Fruit fly (Drosophila melanogaster) whole organism, embryonic: ENCODE results near the gene CG17764.

Experiments used
- Awh ChIP-seq: fragments of 200-800 bp; sonication (Bioruptor generic); IDR thresholded peaks from 2 replicates; pipeline ENCODE4, ENCODE4 v1.3.6; 2022; ENCODE audit warnings: missing biosample characterization, missing genetic modification characterization
- BtbVII ChIP-seq: fragments of 200-800 bp; sonication (Bioruptor generic); optimal IDR thresholded peaks from 3 replicates; lab custom pipeline; 2017; ENCODE audit warnings: missing biosample characterization, mild to moderate bottlenecking, missing genetic modification characterization
- C15 ChIP-seq: fragments of 200-800 bp; sonication (Bioruptor generic); IDR thresholded peaks from 3 replicates; pipeline ENCODE4 v1.3.6; 2022; ENCODE audit warnings: missing biosample characterization, missing genetic modification characterization
- CG11456 ChIP-seq: fragments of 200-800 bp; sonication (Bioruptor generic); IDR thresholded peaks from 3 replicates; pipeline ENCODE4 v1.3.6; 2022; ENCODE audit warnings: missing biosample characterization, missing genetic modification characterization
- CG12104 ChIP-seq: fragments of 200-800 bp; sonication (Bioruptor generic); optimal IDR thresholded peaks from 3 replicates; lab custom pipeline; 2016; ENCODE audit warnings: missing biosample characterization, missing genetic modification characterization
- CG13775 ChIP-seq: fragments of 200-800 bp; sonication (Bioruptor generic); optimal IDR thresholded peaks from 3 replicates; lab custom pipeline; 2017; ENCODE audit warnings: missing biosample characterization, mild to moderate bottlenecking, missing genetic modification characterization
- CG17568 ChIP-seq: fragments of 200-800 bp; sonication (Bioruptor generic); optimal IDR thresholded peaks from 2 replicates; lab custom pipeline; 2018; ENCODE audit warnings: missing biosample characterization, mild to moderate bottlenecking, missing genetic modification characterization, moderate library complexity
- CG3065 ChIP-seq: fragments of 200-800 bp; sonication (Bioruptor generic); optimal IDR thresholded peaks from 2 replicates; lab custom pipeline; 2016; ENCODE audit warnings: missing biosample characterization, missing genetic modification characterization
- CG31441 ChIP-seq: fragments of 200-800 bp; sonication (Bioruptor generic); IDR thresholded peaks from 2 replicates; pipeline ENCODE4 v1.3.6; 2022; ENCODE audit warnings: missing biosample characterization, missing genetic modification characterization
- CG32532 ChIP-seq: fragments of 200-800 bp; sonication (Bioruptor generic); IDR thresholded peaks from 2 replicates; pipeline ENCODE4 v1.3.6; 2022; ENCODE audit warnings: missing biosample characterization, missing genetic modification characterization
- CG32767 ChIP-seq: fragments of 200-800 bp; sonication (Bioruptor generic); IDR thresholded peaks from 2 replicates; pipeline ENCODE4 v1.3.6; 2022; ENCODE audit warnings: missing biosample characterization, missing genetic modification characterization
- CG42726 ChIP-seq: fragments of 200-800 bp; sonication (Bioruptor generic); IDR thresholded peaks from 2 replicates; pipeline ENCODE4 v1.3.6; 2022; ENCODE audit warnings: missing biosample characterization, missing genetic modification characterization; ENCODE audit not compliant: partially characterized antibody
- CG4820 ChIP-seq: fragments of 200-800 bp; sonication (Bioruptor generic); optimal IDR thresholded peaks from 3 replicates; lab custom pipeline; 2016; ENCODE audit warnings: missing biosample characterization, missing genetic modification characterization
- CG6854 ChIP-seq: fragments of 200-800 bp; sonication (Bioruptor generic); optimal IDR thresholded peaks from 3 replicates; lab custom pipeline; 2017; ENCODE audit warnings: missing biosample characterization, mild to moderate bottlenecking, missing genetic modification characterization
- CG8359 ChIP-seq: fragments of 200-800 bp; sonication (Bioruptor generic); optimal IDR thresholded peaks from 2 replicates; lab custom pipeline; 2017; ENCODE audit warnings: missing biosample characterization, mild to moderate bottlenecking, missing genetic modification characterization, borderline replicate concordance
- CrebB ChIP-seq: fragments of 200-800 bp; sonication (Bioruptor generic); optimal IDR thresholded peaks from 3 replicates; lab custom pipeline; 2018; ENCODE audit warnings: missing biosample characterization, mild to moderate bottlenecking, missing genetic modification characterization
- Dip3 ChIP-seq: fragments of 200-800 bp; sonication (Bioruptor generic); optimal IDR thresholded peaks from 3 replicates; lab custom pipeline; 2016; ENCODE audit warnings: missing biosample characterization, missing genetic modification characterization
- Eip74EF ChIP-seq, 2 experiments: fragments of 200-800 bp in 1 of 2; fragments of >200 bp in 1 of 2; sonication (Bioruptor generic) in 1 of 2; optimal IDR thresholded peaks; 2 replicates each; lab custom pipeline; 2017 to 2019; ENCODE audit warnings: missing biosample characterization in 2 of 2, missing genetic modification characterization in 2 of 2, mild to moderate bottlenecking in 1 of 2, moderate library complexity in 1 of 2
- Gsc ChIP-seq: fragments of 200-800 bp; sonication (Bioruptor generic); IDR thresholded peaks from 2 replicates; pipeline ENCODE4 v1.3.6; 2022; ENCODE audit warnings: missing biosample characterization, missing genetic modification characterization
- H2.0 ChIP-seq: fragments of 200-800 bp; sonication (Bioruptor generic); IDR thresholded peaks from 2 replicates; pipeline ENCODE4 v1.3.6; 2022; ENCODE audit warnings: missing biosample characterization, missing genetic modification characterization
- Hmx ChIP-seq: fragments of 200-800 bp; sonication (Bioruptor generic); optimal IDR thresholded peaks from 2 replicates; lab custom pipeline; 2016; ENCODE audit warnings: missing biosample characterization, missing genetic modification characterization
- Hr3 ChIP-seq: fragments of 200-800 bp; sonication (Bioruptor generic); optimal IDR thresholded peaks from 3 replicates; lab custom pipeline; 2016; ENCODE audit warnings: missing biosample characterization, missing genetic modification characterization
- Hr51 ChIP-seq, 2 experiments: fragments of 200-800 bp; sonication (Bioruptor generic); optimal IDR thresholded peaks; 2 replicates in 1 of 2; 3 replicates in 1 of 2; lab custom pipeline; 2016 to 2018; ENCODE audit warnings: missing biosample characterization in 2 of 2, missing genetic modification characterization in 2 of 2, mild to moderate bottlenecking in 1 of 2, moderate library complexity in 1 of 2
- Med ChIP-seq: fragments of 200-800 bp; sonication (Bioruptor generic); peaks from one replicate; lab custom pipeline; 2016; ENCODE audit warnings: missing biosample characterization, missing genetic modification characterization, mild to moderate bottlenecking, inconsistent platforms, moderate library complexity
- Meics ChIP-seq: fragments of 200-800 bp; sonication (Bioruptor generic); optimal IDR thresholded peaks from 2 replicates; lab custom pipeline; 2017; ENCODE audit warnings: missing biosample characterization, mild to moderate bottlenecking, missing genetic modification characterization
- Mrtf ChIP-seq: fragments of 200-800 bp; sonication (Bioruptor generic); IDR thresholded peaks from 3 replicates; pipeline ENCODE4 v1.3.6; 2022; ENCODE audit warnings: missing biosample characterization, missing genetic modification characterization
- NC2β ChIP-seq: fragments of 200-800 bp; sonication (Bioruptor generic); optimal IDR thresholded peaks from 2 replicates; lab custom pipeline; 2016; ENCODE audit warnings: missing biosample characterization, missing genetic modification characterization
- Nf-YB ChIP-seq: fragments of 200-800 bp; sonication (Bioruptor generic); optimal IDR thresholded peaks from 3 replicates; lab custom pipeline; 2019; ENCODE audit warnings: missing biosample characterization, mild to moderate bottlenecking, missing genetic modification characterization, moderate library complexity
- Nf-YC ChIP-seq: fragments of 200-800 bp; optimal IDR thresholded peaks from 3 replicates; lab custom pipeline; 2019; ENCODE audit warnings: missing biosample characterization, mild to moderate bottlenecking, missing genetic modification characterization, moderate library complexity
- Pdp1 ChIP-seq, 2 experiments: fragments of 200-800 bp; sonication (Bioruptor generic); optimal IDR thresholded peaks; 3 replicates each; lab custom pipeline; 2016; ENCODE audit warnings: missing biosample characterization in 2 of 2, missing genetic modification characterization in 2 of 2, mild to moderate bottlenecking in 1 of 2, moderate library complexity in 1 of 2
- Sry-β ChIP-seq: fragments of 200-800 bp; sonication (Bioruptor generic); optimal IDR thresholded peaks from 2 replicates; lab custom pipeline; 2018; ENCODE audit warnings: missing biosample characterization, mild to moderate bottlenecking, missing genetic modification characterization, moderate library complexity
- Tbp ChIP-seq: fragments of >200 bp; optimal IDR thresholded peaks from 2 replicates; lab custom pipeline; 2018; ENCODE audit warnings: missing biosample characterization, missing genetic modification characterization
- bcd ChIP-seq: fragments of 200-800 bp; sonication (Bioruptor generic); optimal IDR thresholded peaks from 2 replicates; lab custom pipeline; 2017; ENCODE audit warnings: missing biosample characterization, mild to moderate bottlenecking, missing genetic modification characterization
- btn ChIP-seq: fragments of 200-800 bp; sonication (Bioruptor generic); optimal IDR thresholded peaks from 2 replicates; lab custom pipeline; 2016; ENCODE audit warnings: missing biosample characterization, missing genetic modification characterization
- caup ChIP-seq: fragments of 200-800 bp; sonication (Bioruptor generic); optimal IDR thresholded peaks from 3 replicates; lab custom pipeline; 2017; ENCODE audit warnings: missing biosample characterization, mild to moderate bottlenecking, missing genetic modification characterization, moderate library complexity; ENCODE audit not compliant: severe bottlenecking
- chif ChIP-seq, 2 experiments: fragments of 200-800 bp; sonication (Bioruptor generic); optimal IDR thresholded peaks; 3 replicates each; lab custom pipeline; 2016; ENCODE audit warnings: missing biosample characterization in 2 of 2, missing genetic modification characterization in 2 of 2
- corto ChIP-seq: fragments of 200-800 bp; sonication (Bioruptor generic); optimal IDR thresholded peaks from 2 replicates; lab custom pipeline; 2016; ENCODE audit warnings: missing biosample characterization, mild to moderate bottlenecking, missing genetic modification characterization, moderate library complexity
- crc ChIP-seq: fragments of 200-800 bp; sonication (Bioruptor generic); optimal IDR thresholded peaks from 2 replicates; lab custom pipeline; 2016; ENCODE audit warnings: missing biosample characterization, missing genetic modification characterization
- da ChIP-seq: fragments of 200-800 bp; sonication (Bioruptor generic); optimal IDR thresholded peaks from 2 replicates; lab custom pipeline; 2016; ENCODE audit warnings: missing biosample characterization, missing genetic modification characterization
- dan ChIP-seq: fragments of 200-800 bp; sonication (Bioruptor generic); IDR thresholded peaks from 2 replicates; pipeline ENCODE4 v1.3.6; 2022; ENCODE audit warnings: missing biosample characterization, missing genetic modification characterization
- inv ChIP-seq: fragments of 200-800 bp; sonication (Bioruptor generic); IDR thresholded peaks from 2 replicates; pipeline ENCODE4 v1.3.6; 2022; ENCODE audit warnings: missing biosample characterization, missing genetic modification characterization; ENCODE audit not compliant: partially characterized antibody
- jumu ChIP-seq: fragments of 200-800 bp; sonication (Bioruptor generic); optimal IDR thresholded peaks from 3 replicates; lab custom pipeline; 2016; ENCODE audit warnings: missing biosample characterization, missing genetic modification characterization
- mirr ChIP-seq: fragments of 200-800 bp; sonication (Bioruptor generic); optimal IDR thresholded peaks from 3 replicates; lab custom pipeline; 2018; ENCODE audit warnings: missing biosample characterization, mild to moderate bottlenecking, missing genetic modification characterization
- pita ChIP-seq: fragments of 200-800 bp; sonication (Bioruptor generic); optimal IDR thresholded peaks from 2 replicates; lab custom pipeline; 2017; ENCODE audit warnings: missing biosample characterization, mild to moderate bottlenecking, missing genetic modification characterization
- salm ChIP-seq: fragments of 200-800 bp; sonication (Bioruptor generic); optimal IDR thresholded peaks from 2 replicates; lab custom pipeline; 2018; ENCODE audit warnings: missing biosample characterization, mild to moderate bottlenecking, missing genetic modification characterization
- scrt ChIP-seq: fragments of 200-800 bp; sonication (Bioruptor generic); optimal IDR thresholded peaks from 2 replicates; lab custom pipeline; 2018; ENCODE audit warnings: missing biosample characterization, mild to moderate bottlenecking, missing genetic modification characterization, moderate library complexity
- sens-2 ChIP-seq: fragments of 200-800 bp; sonication (Bioruptor generic); IDR thresholded peaks from 2 replicates; pipeline ENCODE4 v1.3.6; 2022; ENCODE audit warnings: missing biosample characterization, missing genetic modification characterization
- tgo ChIP-seq: fragments of 200-800 bp; sonication (Bioruptor generic); IDR thresholded peaks from 3 replicates; pipeline ENCODE4 v1.3.6; 2022; ENCODE audit warnings: missing biosample characterization, missing genetic modification characterization
- tll ChIP-seq, 2 experiments: fragments of 200-800 bp in 1 of 2; fragments of >200 bp in 1 of 2; sonication (Bioruptor generic) in 1 of 2; optimal IDR thresholded peaks; 2 replicates each; lab custom pipeline; 2017 to 2019; ENCODE audit warnings: missing biosample characterization in 2 of 2, missing genetic modification characterization in 2 of 2, mild to moderate bottlenecking in 1 of 2, moderate library complexity in 1 of 2
- vvl ChIP-seq: fragments of 200-800 bp; sonication (Bioruptor generic); IDR thresholded peaks from 2 replicates; pipeline ENCODE4 v1.3.6; 2022; ENCODE audit warnings: missing biosample characterization, missing genetic modification characterization

Gene CG17764

DNA sequence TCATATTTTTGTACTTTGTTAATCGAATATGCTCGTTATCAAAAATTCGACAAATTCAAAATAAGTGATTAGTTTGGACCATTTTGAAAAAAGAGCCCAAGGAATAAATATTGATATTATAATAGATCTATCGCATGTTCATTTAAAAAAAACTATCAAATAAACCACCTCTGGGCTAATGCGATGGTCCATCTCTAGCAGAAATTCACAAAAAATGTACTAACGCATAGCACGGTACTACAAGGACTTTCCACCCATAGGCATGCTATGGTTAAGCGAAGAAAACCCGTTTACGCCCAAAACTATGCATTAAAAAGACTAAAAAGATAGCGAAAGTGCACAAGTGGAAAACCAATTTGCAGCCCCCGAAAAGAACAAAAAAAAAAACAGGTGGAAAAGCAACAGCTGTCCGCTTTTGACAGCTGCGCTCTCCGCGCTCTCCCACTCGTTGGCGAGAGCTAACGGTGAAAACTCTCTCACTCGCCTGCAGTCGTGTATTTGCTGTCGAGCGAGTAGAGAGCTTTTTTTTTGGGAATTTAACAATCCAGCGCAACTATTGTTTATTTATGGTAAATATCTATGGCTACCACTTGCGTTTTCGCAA, 25.1 kb upstream of the CG17764 start, which contains the start of gene CanB:
CanB (plus strand) TSS at position 241 of the 604 bp plus-strand sequence.
- TF ChIP-seq inv (peak; percentile 38; the same call in 1 of the 2 replicates), CG4820 (GFP tag; lab: Kevin White, UChicago) (no peak), H2.0 (no peak), BtbVII (no peak), Mrtf (GFP tag; lab: Robert Waterston, UW) (no peak), CG8359 (GFP tag; lab: Kevin White, UChicago) (no peak), C15 (GFP tag; lab: Robert Waterston, UW) (no peak), corto (no peak), Hmx (GFP tag; lab: Kevin White, UChicago) (no peak), mirr (no peak), CG12104 (GFP tag; lab: Kevin White, UChicago) (no peak), Meics (GFP tag; lab: Kevin White, UChicago) (no peak), Tbp (GFP tag; lab: Kevin White, UChicago) (no peak), CG13775 (GFP tag; lab: Kevin White, UChicago) (no peak), chif (GFP tag; optimal IDR thresholded peaks at IDR 0.05; lab: Kevin White, UChicago) (peak in 1 of 2 experiments; percentile 2), da (no peak), pita (no peak), CG6854 (no peak), CG11456 (GFP tag; lab: Robert Waterston, UW) (0 out of 3 replicates have a peak, but pooled peaks have one; percentile 64), vvl (GFP tag; lab: Robert Waterston, UW) (0 out of 2 replicates have a peak, but pooled peaks have one; percentile 31), Hr3 (GFP tag; lab: Kevin White, UChicago) (no peak), crc (no peak), tgo (no peak), CG32767 (GFP tag; lab: Robert Waterston, UW) (no peak), Gsc (GFP tag; lab: Robert Waterston, UW) (no peak), CG17568 (GFP tag; lab: Kevin White, UChicago) (no peak), CG3065 (no peak), Nf-YC (tag; lab: Kevin White, UChicago) (no peak), caup (GFP tag; lab: Kevin White, UChicago) (no peak), Med (GFP tag; lab: Kevin White, UChicago) (peak; percentile 88), CG42726 (no peak), jumu (GFP tag; lab: Kevin White, UChicago) (no peak), Pdp1 (GFP tag; optimal IDR thresholded peaks at IDR 0.05; lab: Kevin White, UChicago) (no peak), CG31441 (no peak), CG32532 (GFP tag; lab: Robert Waterston, UW) (0 out of 2 replicates have a peak, but pooled peaks have one; percentile 11), Sry-β (GFP tag; lab: Kevin White, UChicago) (no peak), tll (GFP tag; optimal IDR thresholded peaks at IDR 0.05; lab: Kevin White, UChicago) (no peak), bcd (GFP tag; lab: Kevin White, UChicago) (no peak), dan (GFP tag; lab: Robert Waterston, UW) (no peak), Eip74EF (GFP tag; optimal IDR thresholded peaks at IDR 0.05; lab: Kevin White, UChicago) (no peak), NC2β (GFP tag; lab: Kevin White, UChicago) (no peak), btn (no peak), Dip3 (GFP tag; lab: Kevin White, UChicago) (no peak), Nf-YB (GFP tag; lab: Kevin White, UChicago) (no peak), scrt (peak; percentile 94), Awh (GFP tag; lab: Robert Waterston, UW) (no peak), sens-2 (GFP tag; lab: Robert Waterston, UW) (no peak), Hr51 (GFP tag; optimal IDR thresholded peaks at IDR 0.05; lab: Kevin White, UChicago) (no peak), CrebB (tag; lab: Kevin White, UChicago) (no peak), salm (tag; lab: Kevin White, UChicago) (no peak)
